Fruit fly (Drosophila melanogaster): ENCODE data around the gene Edem1.

- TF ChIP-seq CG10631 (GFP tag; optimal IDR thresholded peaks at IDR 0.05) (no peak), esn (GFP tag; optimal IDR thresholded peaks at IDR 0.05) (no peak), fkh (GFP tag; optimal IDR thresholded peaks at IDR 0.05) (peak; percentile 57), CG3032 (tag; optimal IDR thresholded peaks at IDR 0.05) (no peak), net (GFP tag; optimal IDR thresholded peaks at IDR 0.05) (peak; percentile 42), eg (GFP tag; IDR thresholded peaks at IDR 0.05) (no peak), OdsH (GFP tag; optimal IDR thresholded peaks at IDR 0.05) (no peak), Eip75B (GFP tag; optimal IDR thresholded peaks at IDR 0.05) (no peak)
Measured at dm6 chrX:1899445-1900085, 9.1 kb downstream of the Edem1 start.

Measured in whole organism, prepupa.